Worm (Caenorhabditis elegans): Measurements from ENCODE around the gene srsx-19.

ce11 chrV:13920730-13921129 is 33.3 kb downstream of the srsx-19 start, which contains the start of gene srx-42:
- TF ChIP-seq ama-1 (optimal IDR thresholded peaks at IDR 0.05) (no peak), elt-2 (tag; optimal IDR thresholded peaks at IDR 0.05) (no peak), pqm-1 (tag; optimal IDR thresholded peaks at IDR 0.05) (no peak), lsy-12 (tag; optimal IDR thresholded peaks at IDR 0.05) (no peak), ceh-16 (tag; optimal IDR thresholded peaks at IDR 0.05) (no peak), nhr-28 (tag; optimal IDR thresholded peaks at IDR 0.05) (no peak), aly-2 (tag; optimal IDR thresholded peaks at IDR 0.05) (no peak), snpc-4 (tag; optimal IDR thresholded peaks at IDR 0.05) (no peak)

All from whole organism, L3 larva.